Worm (Caenorhabditis elegans) whole organism, L3 larva: ENCODE data around the gene T24E12.3.

Source experiments
- ama-1 ChIP-seq: fragments of 150-350 bp; optimal IDR thresholded peaks from 2 replicates; lab custom pipeline; 2018
- ceh-82 ChIP-seq: fragments of 150-350 bp; optimal IDR thresholded peaks from 2 replicates; lab custom pipeline; 2014; ENCODE audit warnings: missing biosample characterization, missing genetic modification characterization
- egl-27 ChIP-seq: sonication (generic microtip); optimal IDR thresholded peaks from 4 replicates; lab custom pipeline; 2017; ENCODE audit warnings: missing biosample characterization, missing genetic modification reagents, missing genetic modification characterization
- elt-3 ChIP-seq, 3 experiments: fragments of 150-350 bp in 1 of 3; sonication (generic microtip) in 2 of 3; optimal IDR thresholded peaks; 2 replicates in 2 of 3; 4 replicates in 1 of 3; lab custom pipeline; 2014 to 2017; ENCODE audit warnings: missing biosample characterization in 3 of 3, missing genetic modification characterization in 3 of 3
- nfya-1 ChIP-seq: sonication (generic microtip); optimal IDR thresholded peaks from 2 replicates; lab custom pipeline; 2017; ENCODE audit warnings: missing genetic modification characterization, mild to moderate bottlenecking, missing compliant biosample characterization, antibody characterized with exemption, moderate library complexity; ENCODE audit not compliant: insufficient read depth
- nhr-43 ChIP-seq: sonication (generic microtip); optimal IDR thresholded peaks from 2 replicates; lab custom pipeline; 2016; ENCODE audit warnings: mild to moderate bottlenecking, missing genetic modification characterization, missing compliant biosample characterization; ENCODE audit not compliant: poor library complexity, severe bottlenecking
- pqm-1 ChIP-seq: fragments of 150-350 bp; optimal IDR thresholded peaks from 2 replicates; lab custom pipeline; 2017; ENCODE audit warnings: missing biosample characterization, missing genetic modification characterization, inconsistent platforms
- skn-1 ChIP-seq: fragments of 150-350 bp; optimal IDR thresholded peaks from 2 replicates; lab custom pipeline; 2014; ENCODE audit warnings: missing biosample characterization, missing genetic modification characterization
- tbx-2 ChIP-seq: sonication (generic microtip); optimal IDR thresholded peaks from 2 replicates; lab custom pipeline; 2016; ENCODE audit warnings: mild to moderate bottlenecking, missing genetic modification characterization, missing compliant biosample characterization
- unc-39 ChIP-seq: sonication (generic microtip); optimal IDR thresholded peaks from 4 replicates; lab custom pipeline; 2017; ENCODE audit warnings: missing biosample characterization, missing genetic modification characterization

DNA sequence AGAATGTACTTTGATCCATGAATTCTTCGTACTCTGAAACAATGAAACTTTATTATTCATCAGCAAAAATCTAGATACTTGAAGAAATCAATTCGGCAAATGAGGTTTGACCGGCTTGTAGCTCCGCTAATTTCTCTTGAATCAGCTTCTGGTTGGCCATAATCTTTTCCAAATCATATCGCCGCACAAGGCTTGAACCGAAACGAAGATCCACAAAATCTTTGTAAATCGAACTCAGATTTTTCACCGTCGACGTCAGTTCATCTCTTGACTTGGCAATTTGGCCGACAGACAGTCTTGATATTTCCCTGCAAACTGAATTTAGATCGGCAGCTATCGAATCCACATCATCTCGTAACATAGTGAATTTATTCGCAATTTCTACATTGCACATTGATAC lies 29.7 kb downstream of the T24E12.3 start:
- TF ChIP-seq skn-1 (tag; lab: Kevin White, UChicago) (no peak), pqm-1 (no peak), ama-1 (lab: Kevin White, UChicago) (no peak), nhr-43 (tag; lab: Kevin White, UChicago) (no peak), tbx-2 (no peak), ceh-82 (tag; lab: Kevin White, UChicago) (no peak), elt-3 (tag; optimal IDR thresholded peaks at IDR 0.05; lab: Kevin White, UChicago) (no peak), unc-39 (tag; lab: Kevin White, UChicago) (no peak), egl-27 (tag; lab: Kevin White, UChicago) (no peak), nfya-1 (no peak)
